Fruit fly (Drosophila melanogaster): ENCODE results near the gene CG3534.
A peak's percentile ranks its signal among the peaks of the same experiment; 100 is the strongest.

The CG3534 gene

dm6 chr3R:17039993-17040807 lies 44.0 kb downstream of the CG3534 start, which contains the start of the genes CG18213 and Trm7-32:
TSS of gene CG18213 (minus strand) at chr3R:17040203.
TSS of gene Trm7-32 (plus strand) at chr3R:17040682.
- TF ChIP-seq Myc (optimal IDR thresholded peaks at IDR 0.05) (no peak), jim (GFP tag; optimal IDR thresholded peaks at IDR 0.05) (no peak), fru (GFP tag; optimal IDR thresholded peaks at IDR 0.05) (no peak), Hnf4 (GFP tag; optimal IDR thresholded peaks at IDR 0.05) (peak; percentile 11), woc (GFP tag; optimal IDR thresholded peaks at IDR 0.05) (peak; percentile 52), GATAd (GFP tag; optimal IDR thresholded peaks at IDR 0.05) (no peak), OdsH (GFP tag; optimal IDR thresholded peaks at IDR 0.05) (no peak), Jra (GFP tag; optimal IDR thresholded peaks at IDR 0.05) (no peak), usp (GFP tag; optimal IDR thresholded peaks at IDR 0.05) (no peak), CrebA (GFP tag; optimal IDR thresholded peaks at IDR 0.05; ENCODE audit: borderline replicate concordance) (no peak)

- TF ChIP-seq sv (GFP tag; optimal IDR thresholded peaks at IDR 0.05) (peak; percentile 25), dsf (GFP tag; optimal IDR thresholded peaks at IDR 0.05; ENCODE audit: borderline replicate concordance) (peak; percentile 32), psq (GFP tag; optimal IDR thresholded peaks at IDR 0.05) (peak; percentile 19), foxo (GFP tag; optimal IDR thresholded peaks at IDR 0.05) (peak in 1 of 2 experiments; percentile 51), tai (GFP tag; optimal IDR thresholded peaks at IDR 0.05) (no peak), Jra (GFP tag; optimal IDR thresholded peaks at IDR 0.05) (peak; percentile 77), OdsH (GFP tag; optimal IDR thresholded peaks at IDR 0.05) (peak; percentile 19), Myc (optimal IDR thresholded peaks at IDR 0.05) (no peak), HLH106 (tag; optimal IDR thresholded peaks at IDR 0.05) (peak; percentile 26), woc (GFP tag; optimal IDR thresholded peaks at IDR 0.05) (peak; percentile 71)
Measured at dm6 chr3R:17042838-17043569, 46.8 kb downstream of the CG3534 start, which contains the start of the genes bdwf and Patr-1. TSS of gene bdwf (minus strand) at chr3R:17043136. TSS of gene Patr-1 (plus strand) at chr3R:17043564.

dm6 chr3R:17043570-17043923 lies 47.3 kb downstream of the CG3534 start:
- no peak for TF ChIP-seq usp (GFP tag; optimal IDR thresholded peaks at IDR 0.05)
- no peak for TF ChIP-seq Dfd (GFP tag; optimal IDR thresholded peaks at IDR 0.05)
- no peak for TF ChIP-seq ey (GFP tag; optimal IDR thresholded peaks at IDR 0.05)
- no peak for TF ChIP-seq woc (GFP tag; optimal IDR thresholded peaks at IDR 0.05)
- TF ChIP-seq sage (GFP tag; optimal IDR thresholded peaks at IDR 0.05): no peak
- no peak for TF ChIP-seq Jra (GFP tag; optimal IDR thresholded peaks at IDR 0.05)
- no peak for TF ChIP-seq br (GFP tag; optimal IDR thresholded peaks at IDR 0.05)
- no peak for TF ChIP-seq Hr78 (GFP tag; optimal IDR thresholded peaks at IDR 0.05)
- no peak for TF ChIP-seq Rel (GFP tag; optimal IDR thresholded peaks at IDR 0.05)
- TF ChIP-seq Rel (tag; optimal IDR thresholded peaks at IDR 0.05): no peak
- TF ChIP-seq dsf (GFP tag; optimal IDR thresholded peaks at IDR 0.05; ENCODE audit: borderline replicate concordance): no peak
- TF ChIP-seq CG32264 (GFP tag; optimal IDR thresholded peaks at IDR 0.05): no peak

- TF ChIP-seq sage (GFP tag; optimal IDR thresholded peaks at IDR 0.05) (no peak), h (GFP tag; optimal IDR thresholded peaks at IDR 0.05) (no peak), Hnf4 (GFP tag; optimal IDR thresholded peaks at IDR 0.05) (no peak), dsf (GFP tag; optimal IDR thresholded peaks at IDR 0.05; ENCODE audit: borderline replicate concordance) (no peak), psq (GFP tag; optimal IDR thresholded peaks at IDR 0.05) (no peak), Rel (GFP tag; optimal IDR thresholded peaks at IDR 0.05) (no peak), Rel (tag; optimal IDR thresholded peaks at IDR 0.05) (no peak), CG32264 (GFP tag; optimal IDR thresholded peaks at IDR 0.05) (no peak), HLH106 (tag; optimal IDR thresholded peaks at IDR 0.05) (no peak), foxo (GFP tag; optimal IDR thresholded peaks at IDR 0.05) (peak in 1 of 2 experiments; percentile 4), sv (GFP tag; optimal IDR thresholded peaks at IDR 0.05) (no peak), rgr (GFP tag; optimal IDR thresholded peaks at IDR 0.05) (peak; percentile 18), Mio (GFP tag; optimal IDR thresholded peaks at IDR 0.05) (no peak)
Measured at dm6 chr3R:17048867-17049266, 52.6 kb downstream of the CG3534 start.

All from whole organism, wandering third instar larva.